Worm (Caenorhabditis elegans) whole organism, young adult: ENCODE data around the gene vms-1.

ENCODE experiments used
- B0261.1 ChIP-seq: sonication (generic microtip); optimal IDR thresholded peaks from 2 replicates; lab custom pipeline; 2016; ENCODE audit warnings: mild to moderate bottlenecking, missing genetic modification characterization, moderate library complexity, missing compliant biosample characterization
- lir-1 ChIP-seq: fragments of 200-800 bp; sonication (Bioruptor generic); conservative IDR thresholded peaks from 2 replicates; pipeline ENCODE4 v1.3.6; 2022; ENCODE audit warnings: missing genetic modification reagents, missing genetic modification characterization, missing compliant biosample characterization
- madf-10 ChIP-seq: sonication (generic microtip); optimal IDR thresholded peaks from 2 replicates; lab custom pipeline; 2016; ENCODE audit warnings: mild to moderate bottlenecking, missing genetic modification characterization, missing compliant biosample characterization
- madf-8 ChIP-seq: fragments of 200-800 bp; sonication (Bioruptor generic); conservative IDR thresholded peaks from 2 replicates; pipeline ENCODE4 v1.3.6; 2022; ENCODE audit warnings: missing genetic modification reagents, missing genetic modification characterization, missing compliant biosample characterization
- pha-4 ChIP-seq: fragments of 150-350 bp; sonication (generic microtip); optimal IDR thresholded peaks from 2 replicates; lab custom pipeline; 2014; ENCODE audit warnings: missing biosample characterization, missing genetic modification reagents, missing genetic modification characterization

- no peak for TF ChIP-seq pha-4 (tag; lab: Kevin White, UChicago)
- TF ChIP-seq lir-1 (GFP tag; lab: Robert Waterston, UW), result no peak
- no peak for TF ChIP-seq madf-8 (GFP tag; lab: Robert Waterston, UW)
- no peak for TF ChIP-seq madf-10 (tag; lab: Kevin White, UChicago)
- no peak for TF ChIP-seq B0261.1 (tag; lab: Kevin White, UChicago)
These were observed 43.6 kb upstream of the vms-1 start, which contains the start of gene spcs-3 for ce11 chrIII:8044717-8045116.
